Fruit fly (Drosophila melanogaster) whole organism, wandering third instar larva: ENCODE measurements around the gene CG1409.

Experiments used
- CrebA ChIP-seq: fragments of 200-800 bp; sonication (Bioruptor generic); optimal IDR thresholded peaks from 2 replicates; lab custom pipeline; 2016; ENCODE audit warnings: missing biosample characterization, mild to moderate bottlenecking, missing genetic modification characterization, borderline replicate concordance
- Hr78 ChIP-seq: fragments of >200 bp; optimal IDR thresholded peaks from 2 replicates; lab custom pipeline; 2017; ENCODE audit warnings: missing biosample characterization, missing genetic modification characterization
- Jra ChIP-seq: sonication (Bioruptor generic); optimal IDR thresholded peaks from 2 replicates; lab custom pipeline; 2016; ENCODE audit warnings: missing biosample characterization, missing genetic modification characterization
- Mio ChIP-seq: sonication (Bioruptor generic); optimal IDR thresholded peaks from 2 replicates; lab custom pipeline; 2016; ENCODE audit warnings: missing biosample characterization, missing genetic modification characterization
- OdsH ChIP-seq: fragments of 200-800 bp; sonication (Bioruptor generic); optimal IDR thresholded peaks from 2 replicates; lab custom pipeline; 2016; ENCODE audit warnings: missing biosample characterization, mild to moderate bottlenecking, missing genetic modification characterization
- br ChIP-seq: fragments of 200-800 bp; sonication (Bioruptor generic); optimal IDR thresholded peaks from 2 replicates; lab custom pipeline; 2016; ENCODE audit warnings: missing biosample characterization, missing genetic modification characterization
- brk ChIP-seq: fragments of 200-800 bp; sonication (Bioruptor generic); optimal IDR thresholded peaks from 2 replicates; lab custom pipeline; 2016; ENCODE audit warnings: missing biosample characterization, mild to moderate bottlenecking, missing genetic modification characterization
- foxo ChIP-seq, 2 experiments: fragments of 200-800 bp; sonication (Bioruptor generic); optimal IDR thresholded peaks; 2 replicates in 1 of 2; 3 replicates in 1 of 2; lab custom pipeline; 2016 to 2017; ENCODE audit warnings: missing biosample characterization in 2 of 2, missing genetic modification characterization in 2 of 2
- psq ChIP-seq: fragments of 200-800 bp; sonication (Bioruptor generic); optimal IDR thresholded peaks from 3 replicates; lab custom pipeline; 2017; ENCODE audit warnings: missing biosample characterization, mild to moderate bottlenecking, missing genetic modification characterization, moderate library complexity
- sv ChIP-seq: fragments of 200-800 bp; sonication (Bioruptor generic); optimal IDR thresholded peaks from 3 replicates; lab custom pipeline; 2016; ENCODE audit warnings: missing biosample characterization, missing genetic modification characterization
- tai ChIP-seq: sonication (Bioruptor generic); optimal IDR thresholded peaks from 2 replicates; lab custom pipeline; 2016; ENCODE audit warnings: missing biosample characterization, missing genetic modification characterization
- usp ChIP-seq: fragments of >200 bp; optimal IDR thresholded peaks from 2 replicates; lab custom pipeline; 2017; ENCODE audit warnings: missing biosample characterization, missing genetic modification characterization

DNA sequence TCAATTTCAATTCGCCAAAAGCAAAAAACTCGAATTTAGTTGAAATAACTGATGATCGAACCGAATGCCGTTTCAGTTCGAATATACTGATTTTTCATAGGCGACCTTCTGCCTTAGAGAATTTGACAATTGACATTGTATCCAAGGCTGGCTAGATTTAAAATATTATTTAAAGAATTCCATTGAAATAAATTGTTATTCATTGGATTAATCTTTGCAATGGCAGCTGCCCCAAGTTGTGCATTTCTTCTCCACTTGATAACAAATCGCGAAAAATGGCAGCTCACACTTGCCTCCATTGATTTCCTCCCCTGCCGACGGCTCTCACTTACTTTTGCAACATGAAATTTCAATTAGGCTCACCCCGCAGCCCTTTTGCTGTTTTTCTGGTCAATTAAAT is 3.8 kb upstream of the CG1409 start, which contains the start of gene CG10920:
- no peak for TF ChIP-seq Hr78 (GFP tag; lab: Kevin White, UChicago)
- TF ChIP-seq br (GFP tag; lab: Kevin White, UChicago) = no peak
- no peak for TF ChIP-seq Jra (GFP tag; lab: Kevin White, UChicago)
- no peak for TF ChIP-seq foxo (GFP tag; optimal IDR thresholded peaks at IDR 0.05; lab: Kevin White, UChicago)
- TF ChIP-seq tai (GFP tag; lab: Kevin White, UChicago) = no peak
- no peak for TF ChIP-seq sv (GFP tag; lab: Kevin White, UChicago)
- no peak for TF ChIP-seq psq
- no peak for TF ChIP-seq OdsH (GFP tag; lab: Kevin White, UChicago)
- TF ChIP-seq usp (GFP tag; lab: Kevin White, UChicago) = no peak
- no peak for TF ChIP-seq Mio (GFP tag; lab: Kevin White, UChicago)
- TF ChIP-seq CrebA (GFP tag; lab: Kevin White, UChicago) = no peak
- TF ChIP-seq brk = no peak
